Worm (Caenorhabditis elegans): ENCODE results near the gene spp-21.

spp-21 gene

DNA sequence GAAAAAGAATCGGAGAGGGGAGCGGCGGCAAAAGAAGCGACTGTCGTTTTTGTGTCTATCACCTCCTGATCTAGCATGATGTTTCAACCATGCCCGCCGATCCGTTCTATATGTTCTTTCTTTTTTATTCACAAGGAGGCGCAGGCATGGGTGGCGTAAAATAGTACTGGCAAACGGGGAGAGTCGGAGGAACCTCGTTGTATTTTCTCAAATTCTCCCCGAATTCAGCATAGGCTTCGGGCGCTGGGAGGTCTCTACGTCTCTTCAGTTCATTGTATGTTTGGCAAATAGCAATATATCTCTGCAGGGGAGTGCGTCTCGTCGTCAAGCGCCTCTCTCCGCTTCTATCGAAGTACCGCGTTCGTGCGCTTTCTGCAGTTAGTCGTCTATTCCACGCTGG lies 24.7 kb upstream of the spp-21 start, which contains the start of gene lin-14 (continued):
- TF ChIP-seq efl-1 (optimal IDR thresholded peaks at IDR 0.05) (peak; percentile 25 to 68), efl-1 (GFP tag; optimal IDR thresholded peaks at IDR 0.05 in 1 of 2) (peak in 1 of 2 experiments; percentile 94), lin-35 (GFP tag; optimal IDR thresholded peaks at IDR 0.05) (peak; percentile 25 to 50), grh-1 (GFP tag; IDR thresholded peaks at IDR 0.05) (no peak), mdl-1 (tag; optimal IDR thresholded peaks at IDR 0.05) (peak in 1 of 2 experiments; percentile 64), ztf-4 (tag; optimal IDR thresholded peaks at IDR 0.05) (peak; percentile 1)

- TF ChIP-seq ceh-8 (GFP tag; optimal IDR thresholded peaks at IDR 0.05), result no peak
- no peak for TF ChIP-seq efl-1 (optimal IDR thresholded peaks at IDR 0.05)
- peak in 1 of 2 experiments; percentile 59 for TF ChIP-seq efl-1 (GFP tag; optimal IDR thresholded peaks at IDR 0.05 in 1 of 2)
Measured at ce11 chrX:11466444-11467319, 23.2 kb upstream of the spp-21 start.

DNA sequence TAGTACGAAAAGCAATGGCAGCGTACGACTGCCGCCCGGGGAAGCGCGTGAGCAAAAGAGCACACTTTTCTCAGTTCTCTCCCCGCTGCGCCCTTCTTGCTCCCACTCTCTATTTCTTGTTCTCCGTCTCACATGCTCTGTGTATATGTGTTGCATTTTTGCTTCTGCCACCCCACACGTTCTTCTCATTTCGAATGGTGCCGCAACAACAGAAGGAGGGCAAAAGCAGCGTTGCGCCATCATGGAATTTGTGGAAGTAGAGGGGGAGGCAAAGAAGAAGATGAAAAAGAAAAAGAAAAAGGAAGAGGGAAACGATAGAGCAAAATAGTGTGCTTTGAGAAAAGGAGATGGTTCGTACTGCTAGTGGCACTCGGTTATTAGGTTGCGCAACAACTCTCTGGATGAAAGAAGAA lies 22.6 kb upstream of the spp-21 start:
- TF ChIP-seq mdl-1 (tag; optimal IDR thresholded peaks at IDR 0.05), result peak in 1 of 2 experiments; percentile 78
- peak; percentile 31 for TF ChIP-seq vab-15 (tag; optimal IDR thresholded peaks at IDR 0.05)
- no peak for TF ChIP-seq ceh-90 (tag; optimal IDR thresholded peaks at IDR 0.05)
- TF ChIP-seq ceh-82 (tag; optimal IDR thresholded peaks at IDR 0.05), result peak in 2 of 3 experiments; percentile 50 to 79
- peak; percentile 81 for TF ChIP-seq mep-1 (tag; optimal IDR thresholded peaks at IDR 0.05)
- TF ChIP-seq nhr-19 (GFP tag; conservative IDR thresholded peaks at IDR 0.05), result peak; percentile 41
- TF ChIP-seq dpl-1 (GFP tag; optimal IDR thresholded peaks at IDR 0.05), result peak in 1 of 3 experiments; percentile 24
- peak; percentile 99 for TF ChIP-seq lin-14 (GFP tag; optimal IDR thresholded peaks at IDR 0.05)
- peak; percentile 63 for TF ChIP-seq ces-1 (GFP tag; optimal IDR thresholded peaks at IDR 0.05)
- peak; percentile 60 for TF ChIP-seq irx-1 (tag; optimal IDR thresholded peaks at IDR 0.05)
- peak; percentile 77 for TF ChIP-seq egl-13 (tag; optimal IDR thresholded peaks at IDR 0.05)
- peak; percentile 72 for TF ChIP-seq nhr-47 (tag; optimal IDR thresholded peaks at IDR 0.05)
- peak; percentile 44 for TF ChIP-seq zag-1 (tag; optimal IDR thresholded peaks at IDR 0.05)
- TF ChIP-seq nhr-20 (tag; optimal IDR thresholded peaks at IDR 0.05), result peak; percentile 46
- no peak for TF ChIP-seq ceh-88 (GFP tag; IDR thresholded peaks at IDR 0.05)
- peak in 1 of 2 experiments; percentile 38 for TF ChIP-seq ztf-11 (tag; optimal IDR thresholded peaks at IDR 0.05)
- no peak for TF ChIP-seq snpc-4 (tag; optimal IDR thresholded peaks at IDR 0.05)
- no peak for TF ChIP-seq nhr-11 (tag; optimal IDR thresholded peaks at IDR 0.05)
- peak; percentile 77 for TF ChIP-seq tbx-2 (tag; optimal IDR thresholded peaks at IDR 0.05)
- TF ChIP-seq fkh-4 (tag; optimal IDR thresholded peaks at IDR 0.05; ENCODE audit: borderline replicate concordance), result no peak
- TF ChIP-seq C16A3.4 (tag; optimal IDR thresholded peaks at IDR 0.05), result peak; percentile 41
- peak; percentile 28 for TF ChIP-seq ceh-8 (GFP tag; optimal IDR thresholded peaks at IDR 0.05)
- peak; percentile 39 for TF ChIP-seq skn-1 (tag; optimal IDR thresholded peaks at IDR 0.05)
- TF ChIP-seq fkh-10 (GFP tag; optimal IDR thresholded peaks at IDR 0.05), result peak; percentile 97
- peak; percentile 54 for TF ChIP-seq xbp-1 (tag; optimal IDR thresholded peaks at IDR 0.05)
- TF ChIP-seq unc-98 (GFP tag; IDR thresholded peaks at IDR 0.05), result no peak
- TF ChIP-seq fkh-8 (tag; optimal IDR thresholded peaks at IDR 0.05), result peak; percentile 88
- TF ChIP-seq nhr-71 (tag; optimal IDR thresholded peaks at IDR 0.05), result peak; percentile 82
- TF ChIP-seq unc-30 (tag; optimal IDR thresholded peaks at IDR 0.05), result no peak
- peak; percentile 3 for TF ChIP-seq sup-37 (GFP tag; optimal IDR thresholded peaks at IDR 0.05)
- peak; percentile 69 for TF ChIP-seq snu-23 (GFP tag; optimal IDR thresholded peaks at IDR 0.05)
- TF ChIP-seq ztf-4 (tag; optimal IDR thresholded peaks at IDR 0.05), result peak; percentile 46
- TF ChIP-seq jun-1 (tag; optimal IDR thresholded peaks at IDR 0.05), result peak; percentile 35
- TF ChIP-seq unc-86 (tag; optimal IDR thresholded peaks at IDR 0.05), result peak; percentile 80
- TF ChIP-seq efl-1 (optimal IDR thresholded peaks at IDR 0.05), result peak; percentile 27 to 28
- TF ChIP-seq efl-1 (GFP tag; optimal IDR thresholded peaks at IDR 0.05 in 1 of 2), result peak in 1 of 2 experiments; percentile 89
- TF ChIP-seq lin-13 (GFP tag; optimal IDR thresholded peaks at IDR 0.05), result peak; percentile 6
- TF ChIP-seq zip-4 (GFP tag; optimal IDR thresholded peaks at IDR 0.05), result no peak
- TF ChIP-seq dsc-1 (tag; optimal IDR thresholded peaks at IDR 0.05), result peak; percentile 83
- TF ChIP-seq pag-3 (tag; optimal IDR thresholded peaks at IDR 0.05; ENCODE audit: borderline replicate concordance, insufficient read depth), result peak; percentile 96
- TF ChIP-seq mab-9 (GFP tag; IDR thresholded peaks at IDR 0.05), result 0 out of 2 replicates have a peak, but pooled peaks have one; percentile 41
- TF ChIP-seq swsn-7 (tag; optimal IDR thresholded peaks at IDR 0.05), result peak; percentile 73
- TF ChIP-seq rnt-1 (tag; optimal IDR thresholded peaks at IDR 0.05), result peak; percentile 79
